Worm (Caenorhabditis elegans) whole organism, L4 larva: ENCODE results near the gene scl-1.

Experiments
- F26F4.8 ChIP-seq: fragments of 200-800 bp; sonication (Bioruptor generic); conservative IDR thresholded peaks from 2 replicates; pipeline ENCODE4 v1.3.6; 2022; ENCODE audit warnings: missing genetic modification characterization, missing compliant biosample characterization
- F37D6.2 ChIP-seq: sonication (generic microtip); optimal IDR thresholded peaks from 2 replicates; lab custom pipeline; 2016; ENCODE audit warnings: mild to moderate bottlenecking, missing genetic modification characterization, missing compliant biosample characterization
- F49E8.2 ChIP-seq: sonication (generic microtip); optimal IDR thresholded peaks from 2 replicates; lab custom pipeline; 2016; ENCODE audit warnings: missing compliant biosample characterization, mild to moderate bottlenecking, missing genetic modification characterization, borderline replicate concordance
- T20F7.1 ChIP-seq: fragments of 200-800 bp; sonication (Bioruptor generic); optimal IDR thresholded peaks from 2 replicates; lab custom pipeline; 2018; ENCODE audit warnings: mild to moderate bottlenecking, missing genetic modification characterization, missing compliant biosample characterization
- Y75B8A.6 ChIP-seq: fragments of 200-800 bp; sonication (Bioruptor generic); IDR thresholded peaks from 2 replicates; pipeline ENCODE4 v1.3.6; 2022; ENCODE audit warnings: missing genetic modification reagents, missing genetic modification characterization, missing compliant biosample characterization
- aly-2 ChIP-seq: sonication (generic microtip); optimal IDR thresholded peaks from 2 replicates; lab custom pipeline; 2018; ENCODE audit warnings: missing biosample characterization, missing genetic modification characterization
- arid-1 ChIP-seq: fragments of 200-800 bp; sonication (Bioruptor generic); conservative IDR thresholded peaks from 2 replicates; pipeline ENCODE4 v1.3.6; 2022; ENCODE audit warnings: missing genetic modification reagents, missing genetic modification characterization, missing compliant biosample characterization
- ceh-32 ChIP-seq: sonication (generic microtip); optimal IDR thresholded peaks from 2 replicates; lab custom pipeline; 2016; ENCODE audit warnings: mild to moderate bottlenecking, missing genetic modification characterization, missing compliant biosample characterization; ENCODE audit not compliant: poor library complexity
- ceh-44 ChIP-seq: fragments of 200-800 bp; sonication (Bioruptor generic); IDR thresholded peaks from 2 replicates; pipeline ENCODE4 v1.3.6; 2022; ENCODE audit warnings: missing genetic modification reagents, missing genetic modification characterization, missing compliant biosample characterization
- ceh-82 ChIP-seq: sonication (generic microtip); optimal IDR thresholded peaks from 2 replicates; lab custom pipeline; 2017; ENCODE audit warnings: missing biosample characterization, missing genetic modification characterization
- ces-1 ChIP-seq: fragments of 150-350 bp; sonication (generic microtip); optimal IDR thresholded peaks from 4 replicates; lab custom pipeline; 2014; ENCODE audit warnings: missing biosample characterization, missing genetic modification reagents, missing genetic modification characterization
- daf-16 ChIP-seq, 3 experiments: sonication (generic microtip); optimal IDR thresholded peaks; 2 replicates each; lab custom pipeline; 2016 to 2017; ENCODE audit warnings: missing genetic modification characterization in 3 of 3, missing genetic modification reagents in 3 of 3, mild to moderate bottlenecking in 2 of 3, missing compliant biosample characterization in 2 of 3, missing biosample characterization in 1 of 3, moderate library complexity in 1 of 3
- daf-8 ChIP-seq: fragments of 200-800 bp; sonication (Bioruptor generic); IDR thresholded peaks from 2 replicates; pipeline ENCODE4 v1.3.6; 2022; ENCODE audit warnings: missing genetic modification characterization, missing compliant biosample characterization
- dmd-6 ChIP-seq: fragments of 200-800 bp; sonication (Bioruptor generic); IDR thresholded peaks from 2 replicates; pipeline ENCODE4 v1.3.6; 2022; ENCODE audit warnings: missing genetic modification reagents, missing genetic modification characterization, missing compliant biosample characterization
- dpl-1 ChIP-seq: fragments of 150-350 bp; optimal IDR thresholded peaks from 2 replicates; lab custom pipeline; 2014; ENCODE audit warnings: missing biosample characterization, missing genetic modification reagents, missing genetic modification characterization
- duxl-1 ChIP-seq: sonication (generic microtip); optimal IDR thresholded peaks from 2 replicates; lab custom pipeline; 2016; ENCODE audit warnings: mild to moderate bottlenecking, missing genetic modification characterization, moderate library complexity, missing compliant biosample characterization; ENCODE audit not compliant: poor library complexity
- dve-1 ChIP-seq: sonication (generic microtip); optimal IDR thresholded peaks from 2 replicates; lab custom pipeline; 2017; ENCODE audit warnings: antibody characterized with exemption, mild to moderate bottlenecking, missing genetic modification characterization, missing compliant biosample characterization; ENCODE audit not compliant: insufficient read depth
- fkh-10 ChIP-seq: fragments of 150-350 bp; optimal IDR thresholded peaks from 2 replicates; lab custom pipeline; 2014; ENCODE audit warnings: missing biosample characterization, missing genetic modification reagents, missing genetic modification characterization
- hif-1 ChIP-seq, 2 experiments: sonication (generic microtip); optimal IDR thresholded peaks; 2 replicates each; lab custom pipeline; 2016 to 2017; ENCODE audit warnings: missing compliant biosample characterization in 2 of 2, missing genetic modification characterization in 2 of 2, missing genetic modification reagents in 2 of 2, missing genotype in 2 of 2, mild to moderate bottlenecking in 1 of 2
- hlh-11 ChIP-seq: fragments of 200-800 bp; sonication (Bioruptor generic); optimal IDR thresholded peaks from 2 replicates; lab custom pipeline; 2018; ENCODE audit warnings: mild to moderate bottlenecking, missing genetic modification characterization, missing compliant biosample characterization
- hlh-30 ChIP-seq: sonication (generic microtip); optimal IDR thresholded peaks from 2 replicates; lab custom pipeline; 2017; ENCODE audit warnings: antibody characterized with exemption, mild to moderate bottlenecking, missing genetic modification characterization, missing compliant biosample characterization; ENCODE audit not compliant: insufficient read depth
- hmg-1.1 ChIP-seq: fragments of 200-800 bp; sonication (Bioruptor generic); IDR thresholded peaks from 2 replicates; pipeline ENCODE4 v1.3.6; 2022; ENCODE audit warnings: missing genetic modification reagents, missing genetic modification characterization, missing compliant biosample characterization
- lim-7 ChIP-seq: fragments of 200-800 bp; sonication (Bioruptor generic); IDR thresholded peaks from 2 replicates; pipeline ENCODE4 v1.3.6; 2022; ENCODE audit warnings: missing genetic modification characterization, missing compliant biosample characterization
- lin-38 ChIP-seq: fragments of 200-800 bp; sonication (Bioruptor generic); IDR thresholded peaks from 2 replicates; pipeline ENCODE4 v1.3.6; 2022; ENCODE audit warnings: missing genetic modification reagents, missing genetic modification characterization, missing compliant biosample characterization
- lsy-2 ChIP-seq, 2 experiments: fragments of 150-350 bp in 1 of 2; sonication (generic microtip) in 1 of 2; optimal IDR thresholded peaks; 2 replicates each; lab custom pipeline; 2014 to 2017; ENCODE audit warnings: missing biosample characterization in 2 of 2, missing genetic modification characterization in 2 of 2
- mep-1 ChIP-seq: fragments of 150-350 bp; sonication (generic microtip); optimal IDR thresholded peaks from 3 replicates; lab custom pipeline; 2014; ENCODE audit warnings: missing biosample characterization, missing genetic modification characterization
- mes-2 ChIP-seq: sonication (generic microtip); optimal IDR thresholded peaks from 2 replicates; lab custom pipeline; 2016; ENCODE audit warnings: missing genotype, mild to moderate bottlenecking, missing genetic modification characterization, missing compliant biosample characterization; ENCODE audit not compliant: poor library complexity, severe bottlenecking
- nhr-11 ChIP-seq: fragments of 150-350 bp; optimal IDR thresholded peaks from 2 replicates; lab custom pipeline; 2014; ENCODE audit warnings: missing biosample characterization, missing genetic modification characterization
- nhr-237 ChIP-seq: sonication (generic microtip); optimal IDR thresholded peaks from 2 replicates; lab custom pipeline; 2017; ENCODE audit warnings: missing biosample characterization, missing genetic modification characterization
- nhr-28 ChIP-seq: fragments of 150-350 bp; optimal IDR thresholded peaks from 2 replicates; lab custom pipeline; 2014; ENCODE audit warnings: missing biosample characterization, missing genetic modification characterization
- nhr-42 ChIP-seq: fragments of 200-800 bp; sonication (Bioruptor generic); IDR thresholded peaks from 2 replicates; pipeline ENCODE4 v1.3.6; 2022; ENCODE audit warnings: missing genetic modification characterization, missing compliant biosample characterization
- nhr-6 ChIP-seq: fragments of 150-350 bp; optimal IDR thresholded peaks from 2 replicates; lab custom pipeline; 2014; ENCODE audit warnings: missing biosample characterization, missing genetic modification characterization
- pha-4 ChIP-seq, 2 experiments: fragments of 150-350 bp in 1 of 2; fragments of 200-800 bp in 1 of 2; sonication (Bioruptor generic) in 1 of 2; IDR thresholded peaks in 1 of 2; optimal IDR thresholded peaks in 1 of 2; 2 replicates each; pipeline versions ENCODE4 v1.3.6 to Lab custom; 2014 to 2022; ENCODE audit warnings: missing genetic modification characterization in 2 of 2, missing genetic modification reagents in 2 of 2, missing biosample characterization in 1 of 2, missing compliant biosample characterization in 1 of 2
- rbr-2 ChIP-seq: sonication (generic microtip); optimal IDR thresholded peaks from 2 replicates; lab custom pipeline; 2016; ENCODE audit warnings: missing genotype, missing genetic modification characterization, missing compliant biosample characterization
- saeg-2 ChIP-seq: fragments of 200-800 bp; sonication (Bioruptor generic); IDR thresholded peaks from 2 replicates; pipeline ENCODE4 v1.3.6; 2022; ENCODE audit warnings: missing genetic modification reagents, missing genetic modification characterization, missing compliant biosample characterization
- snpc-1.2 ChIP-seq: fragments of 200-800 bp; sonication (Bioruptor generic); IDR thresholded peaks from 2 replicates; pipeline ENCODE4 v1.3.6; 2022; ENCODE audit warnings: missing genetic modification reagents, missing genetic modification characterization, missing compliant biosample characterization
- spr-1 ChIP-seq: sonication (generic microtip); optimal IDR thresholded peaks from 2 replicates; lab custom pipeline; 2016; ENCODE audit warnings: mild to moderate bottlenecking, missing genetic modification characterization, missing compliant biosample characterization
- spr-3 ChIP-seq: fragments of 200-800 bp; sonication (Bioruptor generic); optimal IDR thresholded peaks from 2 replicates; lab custom pipeline; 2018; ENCODE audit warnings: mild to moderate bottlenecking, missing genetic modification characterization, missing compliant biosample characterization
- unc-130 ChIP-seq: sonication (generic microtip); optimal IDR thresholded peaks from 2 replicates; lab custom pipeline; 2016; ENCODE audit warnings: missing genetic modification reagents, missing genetic modification characterization, missing compliant biosample characterization
- unc-39 ChIP-seq: sonication (generic microtip); optimal IDR thresholded peaks from 2 replicates; lab custom pipeline; 2017; ENCODE audit warnings: missing biosample characterization, missing genetic modification characterization

scl-1 gene

DNA sequence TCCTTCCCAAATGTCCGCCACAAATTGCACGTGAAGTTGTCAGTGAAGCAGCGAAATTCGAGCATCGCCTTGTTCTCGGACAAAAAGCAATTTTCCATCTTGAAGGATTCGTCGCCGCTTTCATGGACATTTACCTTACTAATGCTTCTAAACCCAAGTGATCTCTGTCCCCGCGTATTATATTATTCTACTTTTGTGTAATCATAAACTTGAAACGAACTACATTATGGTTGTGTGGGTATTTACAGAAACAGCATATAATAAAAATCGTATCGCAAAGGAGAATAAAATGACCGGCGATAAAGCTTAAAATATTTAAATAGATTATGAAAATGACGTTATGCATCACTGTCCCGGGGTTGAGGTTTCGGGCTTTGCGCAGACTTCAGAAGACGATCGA is 40.7 kb downstream of the scl-1 start:
- TF ChIP-seq spr-1 (tag; lab: Kevin White, UChicago) (no peak), unc-130 (GFP tag; lab: Kevin White, UChicago) (peak; percentile 26), T20F7.1 (GFP tag; lab: Kevin White, UChicago) (no peak), mep-1 (tag; lab: Kevin White, UChicago) (no peak), ceh-82 (no peak), F49E8.2 (tag; lab: Kevin White, UChicago) (peak; percentile 44), daf-16 (GFP tag; optimal IDR thresholded peaks at IDR 0.05; lab: Kevin White, UChicago) (no peak), daf-16 (tag; optimal IDR thresholded peaks at IDR 0.05; lab: Kevin White, UChicago) (peak; percentile 37), lin-38 (peak; percentile 62)
- TF ChIP-seq, all 104 proteins: peak for 4

DNA sequence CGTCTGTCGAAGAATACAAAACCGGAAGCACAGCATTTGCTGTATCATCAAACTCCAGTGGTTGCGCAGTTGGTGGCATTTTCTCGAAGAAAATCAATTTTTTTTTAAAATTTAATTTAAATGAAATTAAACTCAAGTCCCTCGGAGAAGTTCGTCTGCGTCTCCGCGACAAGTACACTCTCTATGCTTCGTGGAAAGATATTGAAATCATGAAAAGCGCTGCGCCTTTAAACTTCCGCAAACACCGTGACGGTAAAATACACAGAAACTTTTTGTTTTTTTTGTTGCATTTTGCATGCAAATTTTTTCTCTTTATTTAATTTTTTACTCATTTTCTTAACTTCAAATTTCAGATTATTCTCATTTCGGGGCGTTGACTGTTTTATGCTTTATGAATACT is 42.5 kb downstream of the scl-1 start, which contains the start of the genes dli-1, tin-9.2 and exos-4.1:
Gene dli-1, minus strand, starts transcription at position 141 of the 400 bp plus-strand sequence.
Gene tin-9.2, plus strand, starts transcription at position 344 of the 400 bp plus-strand sequence.
Gene exos-4.1, plus strand, starts transcription at position 348 of the 400 bp plus-strand sequence.
- peak; percentile 65 for TF ChIP-seq hmg-1.1 (GFP tag; lab: Robert Waterston, UW)
- peak; percentile 28 for TF ChIP-seq unc-130 (GFP tag; lab: Kevin White, UChicago)
- TF ChIP-seq nhr-6 (tag; lab: Kevin White, UChicago), result peak; percentile 42
- peak; percentile 9 for TF ChIP-seq F37D6.2
- peak; percentile 46 for TF ChIP-seq hlh-30 (tag; lab: Kevin White, UChicago)
- TF ChIP-seq fkh-10 (GFP tag; lab: Kevin White, UChicago), result peak; percentile 34
- TF ChIP-seq ces-1, result peak; percentile 3
- TF ChIP-seq dmd-6 (GFP tag; lab: Robert Waterston, UW), result no peak
- no peak for TF ChIP-seq spr-3 (GFP tag; lab: Kevin White, UChicago)
- peak; percentile 42 for TF ChIP-seq arid-1
- TF ChIP-seq nhr-11 (tag; lab: Kevin White, UChicago), result peak; percentile 7
- TF ChIP-seq daf-16 (GFP tag; optimal IDR thresholded peaks at IDR 0.05; lab: Kevin White, UChicago), result no peak
- peak; percentile 35 for TF ChIP-seq daf-16 (tag; optimal IDR thresholded peaks at IDR 0.05; lab: Kevin White, UChicago)
- TF ChIP-seq duxl-1 (tag; lab: Kevin White, UChicago), result peak; percentile 33
- TF ChIP-seq hlh-11 (tag; lab: Kevin White, UChicago), result peak; percentile 52
- TF ChIP-seq F26F4.8 (GFP tag; lab: Robert Waterston, UW), result no peak
- no peak for TF ChIP-seq nhr-42
- TF ChIP-seq unc-39 (tag; lab: Kevin White, UChicago), result no peak
- 0 out of 2 replicates have a peak, but pooled peaks have one; percentile 33 for TF ChIP-seq pha-4 (GFP tag; IDR thresholded peaks at IDR 0.05; lab: Robert Waterston, UW)
- no peak for TF ChIP-seq pha-4 (tag; optimal IDR thresholded peaks at IDR 0.05; lab: Kevin White, UChicago)
- peak; percentile 80 for TF ChIP-seq snpc-1.2 (GFP tag; lab: Robert Waterston, UW)
- peak; percentile 78 for TF ChIP-seq dpl-1 (GFP tag; lab: Kevin White, UChicago)
- TF ChIP-seq lin-38, result peak; percentile 81
- TF ChIP-seq ceh-44 (GFP tag; lab: Robert Waterston, UW), result no peak
- no peak for TF ChIP-seq Y75B8A.6 (GFP tag; lab: Robert Waterston, UW)
- TF ChIP-seq ceh-32, result no peak
- no peak for TF ChIP-seq saeg-2
- no peak for TF ChIP-seq aly-2 (tag; lab: Kevin White, UChicago)
- no peak for TF ChIP-seq nhr-28 (tag; lab: Kevin White, UChicago)
- TF ChIP-seq lim-7 (GFP tag; lab: Robert Waterston, UW), result no peak
- TF ChIP-seq nhr-237 (tag; lab: Kevin White, UChicago), result no peak
- peak; percentile 80 for TF ChIP-seq mes-2 (tag; lab: Kevin White, UChicago)
- TF ChIP-seq lsy-2 (tag; optimal IDR thresholded peaks at IDR 0.05; lab: Kevin White, UChicago), result peak in 1 of 2 experiments; percentile 89
- TF ChIP-seq hif-1 (tag; optimal IDR thresholded peaks at IDR 0.05; lab: Kevin White, UChicago), result peak in 1 of 2 experiments; percentile 15
- TF ChIP-seq daf-8, result no peak
- peak; percentile 68 for TF ChIP-seq rbr-2 (tag; lab: Kevin White, UChicago)
- peak; percentile 69 for TF ChIP-seq mep-1 (tag; lab: Kevin White, UChicago)
- TF ChIP-seq dve-1 (tag; lab: Kevin White, UChicago), result peak; percentile 44
